Worm (Caenorhabditis elegans) whole organism, late embryonic: ENCODE measurements around the gene atg-18.

Experiments
- elt-2 ChIP-seq: sonication (generic microtip); optimal IDR thresholded peaks from 2 replicates; lab custom pipeline; 2016; ENCODE audit warnings: missing genetic modification reagents, missing genetic modification characterization, missing compliant biosample characterization
- ets-4 ChIP-seq: sonication (generic microtip); optimal IDR thresholded peaks from 2 replicates; lab custom pipeline; 2016; ENCODE audit warnings: missing genetic modification characterization, missing compliant biosample characterization
- nhr-232 ChIP-seq: sonication (generic microtip); optimal IDR thresholded peaks from 2 replicates; lab custom pipeline; 2016; ENCODE audit warnings: missing genetic modification characterization, missing compliant biosample characterization
- pax-1 ChIP-seq: fragments of 150-350 bp; optimal IDR thresholded peaks from 2 replicates; lab custom pipeline; 2014; ENCODE audit warnings: missing biosample characterization, missing genetic modification characterization
- pqm-1 ChIP-seq: sonication (generic microtip); optimal IDR thresholded peaks from 2 replicates; lab custom pipeline; 2016; ENCODE audit warnings: missing genetic modification characterization, missing compliant biosample characterization

ce11 chrV:8667230-8668021 lies 36.3 kb upstream of the atg-18 start:
- TF ChIP-seq pax-1 (tag; lab: Kevin White, UChicago) (no peak), pqm-1 (tag; lab: Kevin White, UChicago) (no peak), elt-2 (tag; lab: Kevin White, UChicago) (no peak), ets-4 (tag; lab: Kevin White, UChicago) (no peak), nhr-232 (tag; lab: Kevin White, UChicago) (no peak)
